Worm (Caenorhabditis elegans): ENCODE data around the gene F18H3.1.

Gene F18H3.1

ce11 chrX:13550890-13551289 lies 31.4 kb downstream of the F18H3.1 start, which contains the start of gene odr-1:
Gene odr-1, minus strand, starts transcription at chrX:13550990.
- TF ChIP-seq ahr-1 (tag; optimal IDR thresholded peaks at IDR 0.05) (no peak), C38D4.7 (GFP tag; optimal IDR thresholded peaks at IDR 0.05) (no peak), unc-3 (GFP tag; conservative IDR thresholded peaks at IDR 0.05) (no peak), unc-3 (tag; optimal IDR thresholded peaks at IDR 0.05) (no peak), sdc-2 (tag; optimal IDR thresholded peaks at IDR 0.05) (no peak), fkh-10 (GFP tag; optimal IDR thresholded peaks at IDR 0.05) (no peak), eyg-1 (tag; optimal IDR thresholded peaks at IDR 0.05) (no peak), zip-5 (tag; optimal IDR thresholded peaks at IDR 0.05) (no peak), pha-4 (tag; optimal IDR thresholded peaks at IDR 0.05) (no peak), ceh-22 (tag; optimal IDR thresholded peaks at IDR 0.05) (no peak), elt-4 (tag; optimal IDR thresholded peaks at IDR 0.05) (no peak), ceh-9 (tag; optimal IDR thresholded peaks at IDR 0.05) (no peak)

DNA sequence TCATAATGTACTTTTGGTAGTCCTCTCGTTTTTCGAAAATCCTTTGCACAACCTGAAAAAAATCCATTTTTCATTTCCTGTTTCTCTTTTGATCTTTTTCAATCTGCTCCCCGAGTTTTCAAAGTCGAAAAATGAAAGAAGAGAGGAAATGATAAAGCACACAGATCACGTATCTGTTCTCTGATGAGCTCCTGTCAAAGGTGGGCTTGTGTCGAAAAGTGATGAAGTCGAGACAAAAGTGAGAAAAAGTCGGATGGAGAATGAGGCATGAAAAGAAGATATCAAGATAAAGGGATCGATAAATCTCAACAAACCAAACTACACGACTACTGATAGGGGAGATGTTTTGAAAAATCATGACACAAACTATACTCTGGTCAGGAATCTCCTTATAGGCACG lies 35.6 kb downstream of the F18H3.1 start:
- TF ChIP-seq fkh-6 (tag; optimal IDR thresholded peaks at IDR 0.05) (no peak), ceh-30 (tag; optimal IDR thresholded peaks at IDR 0.05) (no peak), unc-55 (GFP tag; optimal IDR thresholded peaks at IDR 0.05) (peak; percentile 53), ceh-18 (tag; optimal IDR thresholded peaks at IDR 0.05) (peak; percentile 32), unc-86 (tag; optimal IDR thresholded peaks at IDR 0.05) (no peak), unc-42 (tag; optimal IDR thresholded peaks at IDR 0.05) (no peak), ceh-2 (tag; optimal IDR thresholded peaks at IDR 0.05) (no peak), fax-1 (tag; optimal IDR thresholded peaks at IDR 0.05) (no peak), Y22D7AL.16 (tag; optimal IDR thresholded peaks at IDR 0.05) (no peak), K09A11.1 (tag; optimal IDR thresholded peaks at IDR 0.05; ENCODE audit: insufficient read depth) (no peak)

DNA sequence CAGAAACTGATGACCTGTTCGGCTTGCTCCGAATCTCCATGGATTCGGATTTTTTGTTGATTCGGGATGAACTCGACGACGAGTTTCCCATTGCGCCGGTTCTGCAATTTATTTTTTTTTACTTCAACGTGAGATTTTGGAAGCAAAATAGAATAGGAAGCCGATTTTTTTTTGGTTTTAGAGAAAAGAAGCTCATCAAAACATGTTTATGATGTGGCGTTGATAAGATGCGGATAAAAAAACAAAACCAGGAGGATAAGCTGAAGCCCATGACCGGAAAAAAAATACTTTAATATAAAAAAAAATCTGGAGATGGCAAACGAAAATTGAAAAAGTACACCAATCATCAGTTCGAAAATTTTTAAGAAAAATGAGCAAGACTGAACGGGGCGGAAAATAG lies 36.6 kb downstream of the F18H3.1 start, which contains the start of gene glb-20:
Gene glb-20, minus strand, starts transcription at position 101 of the 400 bp plus-strand sequence.
- TF ChIP-seq sox-2 (GFP tag; IDR thresholded peaks at IDR 0.05) (no peak), pag-3 (tag; optimal IDR thresholded peaks at IDR 0.05; ENCODE audit: borderline replicate concordance) (no peak), ceh-6 (GFP tag; optimal IDR thresholded peaks at IDR 0.05) (no peak), unc-3 (GFP tag; conservative IDR thresholded peaks at IDR 0.05) (no peak), unc-3 (tag; optimal IDR thresholded peaks at IDR 0.05) (no peak), ceh-31 (tag; optimal IDR thresholded peaks at IDR 0.05) (no peak), fax-1 (tag; optimal IDR thresholded peaks at IDR 0.05) (no peak), tbx-2 (tag; optimal IDR thresholded peaks at IDR 0.05) (no peak), eyg-1 (tag; optimal IDR thresholded peaks at IDR 0.05) (no peak), nfya-1 (tag; optimal IDR thresholded peaks at IDR 0.05) (no peak)

DNA sequence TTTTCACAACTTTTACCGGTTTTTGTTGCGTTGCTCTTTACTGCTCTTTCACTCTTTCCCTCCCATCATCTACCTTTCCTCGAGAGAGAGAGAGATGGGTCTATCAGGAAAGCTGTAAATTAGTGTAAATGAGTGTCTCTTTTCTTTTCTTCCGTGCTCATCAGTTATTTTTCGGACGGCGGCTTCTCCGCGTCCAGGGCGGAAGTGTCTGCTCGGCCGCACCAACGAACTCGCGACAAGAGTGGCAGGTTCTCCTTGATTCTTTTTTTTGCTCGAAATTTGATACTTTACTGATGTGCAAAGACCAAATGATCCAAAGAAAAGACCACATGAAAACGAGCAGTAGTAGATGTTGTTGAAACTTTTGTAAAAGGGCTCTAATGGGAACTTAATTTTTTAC lies 39.2 kb downstream of the F18H3.1 start:
- TF ChIP-seq ceh-18 (tag; optimal IDR thresholded peaks at IDR 0.05) (peak; percentile 1), ceh-34 (tag; optimal IDR thresholded peaks at IDR 0.05) (peak; percentile 41), ceh-48 (tag; optimal IDR thresholded peaks at IDR 0.05) (no peak)

ce11 chrX:13561954-13562353 lies 42.5 kb downstream of the F18H3.1 start:
- TF ChIP-seq ceh-45 (GFP tag; IDR thresholded peaks at IDR 0.05), result no peak
- no peak for TF ChIP-seq nhr-11 (tag; optimal IDR thresholded peaks at IDR 0.05)
- TF ChIP-seq gmeb-2 (tag; optimal IDR thresholded peaks at IDR 0.05), result no peak
- peak; percentile 16 for TF ChIP-seq ceh-18 (tag; optimal IDR thresholded peaks at IDR 0.05)
- no peak for TF ChIP-seq ets-4 (tag; optimal IDR thresholded peaks at IDR 0.05)
- no peak for TF ChIP-seq ama-1 (optimal IDR thresholded peaks at IDR 0.05)

DNA sequence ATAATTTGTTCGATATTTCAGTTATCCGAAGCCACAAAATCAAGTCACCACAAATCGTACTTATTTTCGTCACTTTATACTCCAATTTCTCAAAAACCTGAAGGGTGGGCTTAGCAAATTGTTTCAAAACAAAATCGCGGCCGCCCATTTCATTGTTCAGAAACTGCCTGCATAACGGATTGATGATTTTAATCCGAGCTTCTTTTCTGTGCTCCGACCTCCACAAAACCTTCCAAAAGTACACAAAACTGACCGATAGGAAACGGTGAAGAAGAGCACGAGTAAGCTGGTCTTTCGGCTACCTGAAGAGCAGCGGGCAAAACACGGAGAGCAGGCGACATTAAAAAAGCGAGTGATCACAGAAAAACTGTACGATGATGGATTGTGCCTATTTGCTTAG lies 47.0 kb downstream of the F18H3.1 start, which contains the start of gene R01E6.2:
Gene R01E6.2, minus strand, starts transcription at position 101 of the 400 bp plus-strand sequence.
- TF ChIP-seq eyg-1 (tag; optimal IDR thresholded peaks at IDR 0.05), result no peak
- no peak for TF ChIP-seq npax-4 (tag; optimal IDR thresholded peaks at IDR 0.05)
- TF ChIP-seq dve-1 (tag; optimal IDR thresholded peaks at IDR 0.05), result no peak
- TF ChIP-seq hlh-30 (tag; optimal IDR thresholded peaks at IDR 0.05; ENCODE audit: insufficient read depth), result no peak
- TF ChIP-seq ztf-16 (tag; optimal IDR thresholded peaks at IDR 0.05), result no peak
- TF ChIP-seq hlh-15 (tag; optimal IDR thresholded peaks at IDR 0.05), result no peak
- TF ChIP-seq ets-4 (tag; optimal IDR thresholded peaks at IDR 0.05), result no peak
- no peak for TF ChIP-seq pha-4 (tag; optimal IDR thresholded peaks at IDR 0.05)
- TF ChIP-seq ceh-9 (tag; optimal IDR thresholded peaks at IDR 0.05), result no peak
- no peak for TF ChIP-seq F13H6.1 (tag; optimal IDR thresholded peaks at IDR 0.05)
- no peak for TF ChIP-seq ceh-31 (tag; optimal IDR thresholded peaks at IDR 0.05)
- TF ChIP-seq hlh-8 (tag; optimal IDR thresholded peaks at IDR 0.05), result no peak
- TF ChIP-seq dmd-4 (tag; optimal IDR thresholded peaks at IDR 0.05; ENCODE audit: borderline replicate concordance), result no peak
- TF ChIP-seq ceh-24 (tag; optimal IDR thresholded peaks at IDR 0.05), result no peak
- TF ChIP-seq odd-2 (tag; optimal IDR thresholded peaks at IDR 0.05), result no peak
- no peak for TF ChIP-seq C08G9.2 (tag; optimal IDR thresholded peaks at IDR 0.05)

Measured in whole organism, late embryonic.